Fruit fly (Drosophila melanogaster): Measurements from ENCODE around the gene Rpt2.

dm6 chr3R:23902034-23902433, 29.3 kb downstream of the Rpt2 start:
- TF ChIP-seq Hr38 (GFP tag; optimal IDR thresholded peaks at IDR 0.05), result no peak
- TF ChIP-seq CG3032 (tag; optimal IDR thresholded peaks at IDR 0.05), result no peak
- TF ChIP-seq topi (GFP tag; optimal IDR thresholded peaks at IDR 0.05), result no peak
- TF ChIP-seq CG6854 (GFP tag; optimal IDR thresholded peaks at IDR 0.05), result no peak
- TF ChIP-seq CG8319 (GFP tag; optimal IDR thresholded peaks at IDR 0.05), result no peak
- TF ChIP-seq CG8119 (GFP tag; IDR thresholded peaks at IDR 0.05), result peak; percentile 62; the same call in 2 of the 3 replicates
- peak; percentile 20 for TF ChIP-seq achi (GFP tag; optimal IDR thresholded peaks at IDR 0.05)
